Fruit fly (Drosophila melanogaster) whole organism, embryonic: ENCODE results near the gene CG31131.
A peak's percentile ranks its signal among the peaks of the same experiment; 100 is the strongest.

ENCODE experiments used
- Abd-B ChIP-seq: fragments of 200-800 bp; sonication (Bioruptor generic); optimal IDR thresholded peaks from 2 replicates; lab custom pipeline; 2018; ENCODE audit warnings: missing biosample characterization, mild to moderate bottlenecking, missing genetic modification characterization, moderate library complexity
- Awh ChIP-seq: fragments of 200-800 bp; sonication (Bioruptor generic); IDR thresholded peaks from 2 replicates; pipeline ENCODE4, ENCODE4 v1.3.6; 2022; ENCODE audit warnings: missing biosample characterization, missing genetic modification characterization
- Bteb2 ChIP-seq: fragments of 200-800 bp; sonication (Bioruptor generic); optimal IDR thresholded peaks from 2 replicates; lab custom pipeline; 2016; ENCODE audit warnings: missing biosample characterization, missing genetic modification characterization
- CG10366 ChIP-seq: fragments of 200-800 bp; sonication (Bioruptor generic); IDR thresholded peaks from 2 replicates; pipeline ENCODE4 v1.3.6; 2022; ENCODE audit warnings: missing biosample characterization, missing genetic modification characterization
- CG10979 ChIP-seq: fragments of 200-800 bp; sonication (Bioruptor generic); optimal IDR thresholded peaks from 2 replicates; lab custom pipeline; 2018; ENCODE audit warnings: missing biosample characterization, mild to moderate bottlenecking, missing genetic modification characterization, moderate library complexity
- CG1233 ChIP-seq: fragments of 200-800 bp; sonication (Bioruptor generic); optimal IDR thresholded peaks from 4 replicates; lab custom pipeline; 2018; ENCODE audit warnings: missing biosample characterization, mild to moderate bottlenecking, missing genetic modification characterization
- CG13123 ChIP-seq: fragments of 200-800 bp; sonication (Bioruptor generic); optimal IDR thresholded peaks from 2 replicates; lab custom pipeline; 2016; ENCODE audit warnings: missing biosample characterization, missing genetic modification characterization
- CG15479 ChIP-seq: fragments of 200-800 bp; sonication (Bioruptor generic); optimal IDR thresholded peaks from 3 replicates; lab custom pipeline; 2019; ENCODE audit warnings: missing biosample characterization, mild to moderate bottlenecking, missing genetic modification characterization, moderate library complexity
- CG16863 ChIP-seq: fragments of 200-800 bp; sonication (Bioruptor generic); optimal IDR thresholded peaks from 3 replicates; lab custom pipeline; 2016; ENCODE audit warnings: missing biosample characterization, missing genetic modification characterization
- CG17361 ChIP-seq: fragments of 200-800 bp; sonication (Bioruptor generic); IDR thresholded peaks from 3 replicates; pipeline ENCODE4 v1.3.6; 2022; ENCODE audit warnings: missing biosample characterization, missing genetic modification characterization
- CG18011 ChIP-seq: fragments of 200-800 bp; sonication (Bioruptor generic); optimal IDR thresholded peaks from 2 replicates; lab custom pipeline; 2017; ENCODE audit warnings: missing biosample characterization, missing genetic modification characterization, mild to moderate bottlenecking, moderate library complexity, missing genotype
- CG18262 ChIP-seq: fragments of 200-800 bp; optimal IDR thresholded peaks from 3 replicates; lab custom pipeline; 2019; ENCODE audit warnings: missing biosample characterization, mild to moderate bottlenecking, missing genetic modification characterization, moderate library complexity
- CG18619 ChIP-seq: fragments of 200-800 bp; sonication (Bioruptor generic); optimal IDR thresholded peaks from 3 replicates; lab custom pipeline; 2017; ENCODE audit warnings: missing biosample characterization, mild to moderate bottlenecking, missing genetic modification characterization
- CG2120 ChIP-seq: fragments of 200-800 bp; sonication (Bioruptor generic); optimal IDR thresholded peaks from 3 replicates; lab custom pipeline; 2016; ENCODE audit warnings: missing biosample characterization, missing genetic modification characterization
- CG2875 ChIP-seq: fragments of 200-800 bp; sonication (Bioruptor generic); optimal IDR thresholded peaks from 2 replicates; lab custom pipeline; 2017; ENCODE audit warnings: missing biosample characterization, mild to moderate bottlenecking, missing genetic modification characterization, missing genetic modification reagents
- CG34376 ChIP-seq: fragments of 200-800 bp; sonication (Bioruptor generic); optimal IDR thresholded peaks from 2 replicates; lab custom pipeline; 2018; ENCODE audit warnings: missing biosample characterization, mild to moderate bottlenecking, missing genetic modification characterization
- CG3847 ChIP-seq: fragments of 200-800 bp; sonication (Bioruptor generic); IDR thresholded peaks from 2 replicates; pipeline ENCODE4 v1.3.6; 2022; ENCODE audit warnings: missing biosample characterization, missing genetic modification characterization
- CG4360 ChIP-seq: fragments of 200-800 bp; sonication (Bioruptor generic); IDR thresholded peaks from 2 replicates; pipeline ENCODE4 v1.3.6; 2022; ENCODE audit warnings: missing biosample characterization, missing genetic modification characterization
- CG4820 ChIP-seq: fragments of 200-800 bp; sonication (Bioruptor generic); optimal IDR thresholded peaks from 3 replicates; lab custom pipeline; 2016; ENCODE audit warnings: missing biosample characterization, missing genetic modification characterization
- CG5245 ChIP-seq: fragments of 200-800 bp; sonication (Bioruptor generic); optimal IDR thresholded peaks from 3 replicates; lab custom pipeline; 2016; ENCODE audit warnings: missing biosample characterization, missing genetic modification characterization
- CG7271 ChIP-seq: fragments of 200-800 bp; sonication (Bioruptor generic); optimal IDR thresholded peaks from 2 replicates; lab custom pipeline; 2018; ENCODE audit warnings: missing biosample characterization, mild to moderate bottlenecking, missing genetic modification characterization, moderate library complexity
- HLHmδ ChIP-seq: fragments of 200-800 bp; sonication (Bioruptor generic); optimal IDR thresholded peaks from 2 replicates; lab custom pipeline; 2018; ENCODE audit warnings: missing biosample characterization, mild to moderate bottlenecking, missing genetic modification characterization, moderate library complexity
- Hr78 ChIP-seq, 2 experiments: fragments of 200-800 bp in 1 of 2; fragments of >200 bp in 1 of 2; sonication (Bioruptor generic) in 1 of 2; optimal IDR thresholded peaks; 2 replicates each; lab custom pipeline; 2017 to 2019; ENCODE audit warnings: missing biosample characterization in 2 of 2, missing genetic modification characterization in 2 of 2, mild to moderate bottlenecking in 1 of 2, moderate library complexity in 1 of 2
- MTF-1 ChIP-seq: fragments of 200-800 bp; sonication (Bioruptor generic); optimal IDR thresholded peaks from 2 replicates; lab custom pipeline; 2018; ENCODE audit warnings: missing biosample characterization, mild to moderate bottlenecking, missing genetic modification characterization, borderline replicate concordance
- Neu2 ChIP-seq: fragments of 200-800 bp; sonication (Bioruptor generic); optimal IDR thresholded peaks from 3 replicates; lab custom pipeline; 2016; ENCODE audit warnings: missing biosample characterization, missing genetic modification characterization, borderline replicate concordance
- Opbp ChIP-seq: fragments of 200-800 bp; sonication (Bioruptor generic); IDR thresholded peaks from 3 replicates; pipeline ENCODE4 v1.3.6; 2022; ENCODE audit warnings: missing biosample characterization, missing genetic modification characterization; ENCODE audit not compliant: partially characterized antibody
- Ptx1 ChIP-seq: fragments of 200-800 bp; sonication (Bioruptor generic); IDR thresholded peaks from 2 replicates; pipeline ENCODE4 v1.3.6; 2022; ENCODE audit warnings: missing biosample characterization, missing genetic modification characterization
- TFAM ChIP-seq: fragments of 200-800 bp; sonication (Bioruptor generic); optimal IDR thresholded peaks from 2 replicates; lab custom pipeline; 2017; ENCODE audit warnings: missing biosample characterization, missing genetic modification characterization, inconsistent platforms
- Xbp1 ChIP-seq: fragments of 200-800 bp; sonication (Bioruptor generic); optimal IDR thresholded peaks from 3 replicates; lab custom pipeline; 2016; ENCODE audit warnings: missing biosample characterization, mild to moderate bottlenecking, missing genetic modification characterization
- Xrp1 ChIP-seq: fragments of 200-800 bp; sonication (Bioruptor generic); IDR thresholded peaks from 2 replicates; pipeline ENCODE4 v1.3.6; 2022; ENCODE audit warnings: missing biosample characterization, missing genetic modification characterization
- amos ChIP-seq: fragments of 200-800 bp; sonication (Bioruptor generic); IDR thresholded peaks from 2 replicates; pipeline ENCODE4 v1.3.6; 2022; ENCODE audit warnings: missing biosample characterization, missing genetic modification characterization; ENCODE audit not compliant: partially characterized antibody
- ara ChIP-seq: fragments of 200-800 bp; sonication (Bioruptor generic); IDR thresholded peaks from 2 replicates; pipeline ENCODE4 v1.3.6; 2022; ENCODE audit warnings: missing biosample characterization, missing genetic modification characterization
- az2 ChIP-seq: fragments of 200-800 bp; sonication (Bioruptor generic); optimal IDR thresholded peaks from 3 replicates; lab custom pipeline; 2016; ENCODE audit warnings: missing biosample characterization, missing genetic modification characterization
- bowl ChIP-seq: fragments of 200-800 bp; sonication (Bioruptor generic); IDR thresholded peaks from 2 replicates; pipeline ENCODE4 v1.3.6; 2022; ENCODE audit warnings: missing biosample characterization, missing genetic modification characterization
- dati ChIP-seq: fragments of 200-800 bp; sonication (Bioruptor generic); IDR thresholded peaks from 2 replicates; pipeline ENCODE4 v1.3.6; 2022; ENCODE audit warnings: missing biosample characterization, missing genetic modification characterization
- dm ChIP-seq: fragments of 200-800 bp; sonication (Bioruptor generic); optimal IDR thresholded peaks from 3 replicates; lab custom pipeline; 2016; ENCODE audit warnings: missing biosample characterization, missing genetic modification characterization
- fd96Cb ChIP-seq: fragments of 200-800 bp; sonication (Bioruptor generic); optimal IDR thresholded peaks from 2 replicates; lab custom pipeline; 2018; ENCODE audit warnings: missing biosample characterization, mild to moderate bottlenecking, missing genetic modification characterization, moderate library complexity
- hth ChIP-seq: fragments of >200 bp; optimal IDR thresholded peaks from 2 replicates; lab custom pipeline; 2017; ENCODE audit warnings: inconsistent platforms
- ken ChIP-seq: fragments of 200-800 bp; sonication (Bioruptor generic); IDR thresholded peaks from 3 replicates; pipeline ENCODE4 v1.3.6; 2022; ENCODE audit warnings: missing biosample characterization, missing genetic modification characterization
- mam ChIP-seq: fragments of 200-800 bp; sonication (Bioruptor generic); optimal IDR thresholded peaks from 3 replicates; lab custom pipeline; 2016; ENCODE audit warnings: missing biosample characterization, missing genetic modification characterization
- nerfin-1 ChIP-seq: fragments of 200-800 bp; sonication (Bioruptor generic); optimal IDR thresholded peaks from 3 replicates; lab custom pipeline; 2019; ENCODE audit warnings: missing biosample characterization, mild to moderate bottlenecking, missing genetic modification characterization, moderate library complexity
- sc ChIP-seq, 3 experiments: fragments of >200 bp in 2 of 3; fragments of 200-800 bp in 1 of 3; sonication (Bioruptor generic) in 1 of 3; optimal IDR thresholded peaks; 2 replicates in 2 of 3; 3 replicates in 1 of 3; lab custom pipeline; 2017; ENCODE audit warnings: mild to moderate bottlenecking in 1 of 3, missing biosample characterization in 1 of 3, missing genetic modification characterization in 1 of 3, missing genetic modification reagents in 1 of 3
- sens-2 ChIP-seq: fragments of 200-800 bp; sonication (Bioruptor generic); IDR thresholded peaks from 2 replicates; pipeline ENCODE4 v1.3.6; 2022; ENCODE audit warnings: missing biosample characterization, missing genetic modification characterization
- slou ChIP-seq: fragments of 200-800 bp; sonication (Bioruptor generic); optimal IDR thresholded peaks from 3 replicates; lab custom pipeline; 2016; ENCODE audit warnings: missing biosample characterization, missing genetic modification characterization
- slp2 ChIP-seq: fragments of 200-800 bp; sonication (Bioruptor generic); optimal IDR thresholded peaks from 2 replicates; lab custom pipeline; 2016; ENCODE audit warnings: missing biosample characterization, missing genetic modification characterization
- tup ChIP-seq: fragments of 200-800 bp; sonication (Bioruptor generic); optimal IDR thresholded peaks from 2 replicates; lab custom pipeline; 2016; ENCODE audit warnings: missing biosample characterization, mild to moderate bottlenecking, missing genetic modification characterization, moderate library complexity
- vvl ChIP-seq: fragments of 200-800 bp; sonication (Bioruptor generic); IDR thresholded peaks from 2 replicates; pipeline ENCODE4 v1.3.6; 2022; ENCODE audit warnings: missing biosample characterization, missing genetic modification characterization
- zen ChIP-seq: fragments of 200-800 bp; sonication (Bioruptor generic); optimal IDR thresholded peaks from 3 replicates; lab custom pipeline; 2018; ENCODE audit warnings: missing biosample characterization, mild to moderate bottlenecking, missing genetic modification characterization, moderate library complexity

CG31131 gene

dm6 chr3R:27988647-27989430 lies 25.8 kb upstream of the CG31131 start:
- TF ChIP-seq CG16863 (GFP tag; lab: Kevin White, UChicago) = no peak
- TF ChIP-seq zen (tag; lab: Kevin White, UChicago) = no peak
- TF ChIP-seq dm (GFP tag; lab: Kevin White, UChicago) = no peak
- peak; percentile 56 for TF ChIP-seq mam (GFP tag; lab: Kevin White, UChicago)
- TF ChIP-seq az2 (GFP tag; lab: Kevin White, UChicago) = peak; percentile 14
- no peak for TF ChIP-seq Awh (GFP tag; lab: Robert Waterston, UW)
- TF ChIP-seq slp2 = no peak
- no peak for TF ChIP-seq Neu2 (GFP tag; lab: Kevin White, UChicago)
- no peak for TF ChIP-seq CG5245 (GFP tag; lab: Kevin White, UChicago)
- TF ChIP-seq ken (GFP tag; lab: Robert Waterston, UW) = peak; percentile 59; the same call in 1 of the 3 replicates
- TF ChIP-seq amos (GFP tag; lab: Robert Waterston, UW) = no peak
- TF ChIP-seq dati (GFP tag; lab: Robert Waterston, UW) = no peak
- TF ChIP-seq Abd-B (GFP tag; lab: Kevin White, UChicago) = peak; percentile 42
- TF ChIP-seq nerfin-1 (tag; lab: Kevin White, UChicago) = peak; percentile 4
- TF ChIP-seq CG18619 (GFP tag; lab: Kevin White, UChicago) = peak; percentile 57
- 0 out of 2 replicates have a peak, but pooled peaks have one; percentile 34 for TF ChIP-seq Xrp1 (GFP tag; lab: Robert Waterston, UW)
- peak; percentile 58 for TF ChIP-seq CG18262 (tag; lab: Kevin White, UChicago)
- TF ChIP-seq ara (GFP tag; lab: Robert Waterston, UW) = peak; percentile 67
- no peak for TF ChIP-seq CG13123 (GFP tag; lab: Kevin White, UChicago)
- no peak for TF ChIP-seq CG2875 (GFP tag; lab: Kevin White, UChicago)
- peak; percentile 82 for TF ChIP-seq CG17361 (GFP tag; lab: Robert Waterston, UW)
- peak; percentile 46 for TF ChIP-seq CG2120 (GFP tag; lab: Kevin White, UChicago)
- peak; percentile 54 for TF ChIP-seq CG3847
- TF ChIP-seq Xbp1 (GFP tag; lab: Kevin White, UChicago) = peak; percentile 52
- TF ChIP-seq CG34376 (GFP tag; lab: Kevin White, UChicago) = no peak
- TF ChIP-seq CG4820 = peak; percentile 11
- TF ChIP-seq MTF-1 (GFP tag; lab: Kevin White, UChicago) = no peak
- no peak for TF ChIP-seq tup (GFP tag; lab: Kevin White, UChicago)
- TF ChIP-seq sens-2 (GFP tag; lab: Robert Waterston, UW) = peak; percentile 28; the same call in 1 of the 2 replicates
- peak; percentile 72 for TF ChIP-seq vvl (GFP tag; lab: Robert Waterston, UW)
- TF ChIP-seq CG1233 (GFP tag; lab: Kevin White, UChicago) = peak; percentile 25
- no peak for TF ChIP-seq HLHmδ
- TF ChIP-seq CG10366 (GFP tag; lab: Robert Waterston, UW) = peak; percentile 59
- TF ChIP-seq Opbp (GFP tag; lab: Robert Waterston, UW) = no peak
- TF ChIP-seq CG4360 (GFP tag; lab: Robert Waterston, UW) = no peak
- TF ChIP-seq slou (GFP tag; lab: Kevin White, UChicago) = no peak
- peak in 1 of 2 experiments; percentile 27 for TF ChIP-seq Hr78 (GFP tag; optimal IDR thresholded peaks at IDR 0.05; lab: Kevin White, UChicago)
- no peak for TF ChIP-seq CG7271 (tag; lab: Kevin White, UChicago)
- TF ChIP-seq TFAM = no peak
- TF ChIP-seq fd96Cb (tag; lab: Kevin White, UChicago) = peak; percentile 31
- no peak for TF ChIP-seq hth (lab: Kevin White, UChicago)
- peak; percentile 54; the same call in 1 of the 2 replicates for TF ChIP-seq Ptx1 (GFP tag; lab: Robert Waterston, UW)
- TF ChIP-seq CG15479 (GFP tag; lab: Kevin White, UChicago) = no peak
- TF ChIP-seq sc (optimal IDR thresholded peaks at IDR 0.05; lab: Kevin White, UChicago) = no peak
- TF ChIP-seq sc (GFP tag; optimal IDR thresholded peaks at IDR 0.05; lab: Kevin White, UChicago) = no peak
- no peak for TF ChIP-seq Bteb2 (GFP tag; lab: Kevin White, UChicago)
- TF ChIP-seq bowl (GFP tag; lab: Robert Waterston, UW) = no peak
- no peak for TF ChIP-seq CG10979 (tag; lab: Kevin White, UChicago)
- no peak for TF ChIP-seq CG18011 (GFP tag; lab: Kevin White, UChicago)
